Worm (Caenorhabditis elegans) whole organism, L3 larva: ENCODE data around the gene Y48E1C.1.

Source experiments
- R02D3.7 ChIP-seq: fragments of 150-350 bp; optimal IDR thresholded peaks from 2 replicates; lab custom pipeline; 2014; ENCODE audit warnings: missing biosample characterization, missing genetic modification characterization
- ZK546.5 ChIP-seq: sonication (generic microtip); optimal IDR thresholded peaks from 2 replicates; lab custom pipeline; 2017; ENCODE audit warnings: missing biosample characterization, missing genetic modification characterization
- aly-2 ChIP-seq: fragments of 150-350 bp; optimal IDR thresholded peaks from 2 replicates; lab custom pipeline; 2014; ENCODE audit warnings: missing biosample characterization, missing genetic modification characterization
- ama-1 ChIP-seq: fragments of 150-350 bp; optimal IDR thresholded peaks from 2 replicates; lab custom pipeline; 2018
- ceh-16 ChIP-seq: sonication (generic microtip); optimal IDR thresholded peaks from 2 replicates; lab custom pipeline; 2017; ENCODE audit warnings: missing biosample characterization, missing genetic modification characterization
- ceh-28 ChIP-seq: fragments of 150-350 bp; optimal IDR thresholded peaks from 2 replicates; lab custom pipeline; 2014; ENCODE audit warnings: missing biosample characterization, missing genetic modification reagents, missing genetic modification characterization
- ceh-82 ChIP-seq: fragments of 150-350 bp; optimal IDR thresholded peaks from 2 replicates; lab custom pipeline; 2014; ENCODE audit warnings: missing biosample characterization, missing genetic modification characterization
- ceh-9 ChIP-seq: sonication (generic microtip); optimal IDR thresholded peaks from 2 replicates; lab custom pipeline; 2018; ENCODE audit warnings: missing biosample characterization, missing genetic modification characterization
- daf-12 ChIP-seq: fragments of 150-350 bp; optimal IDR thresholded peaks from 2 replicates; lab custom pipeline; 2014; ENCODE audit warnings: missing biosample characterization, missing genetic modification reagents, missing genetic modification characterization
- egl-27 ChIP-seq: sonication (generic microtip); optimal IDR thresholded peaks from 4 replicates; lab custom pipeline; 2017; ENCODE audit warnings: missing biosample characterization, missing genetic modification reagents, missing genetic modification characterization
- elt-1 ChIP-seq: fragments of 150-350 bp; optimal IDR thresholded peaks from 2 replicates; lab custom pipeline; 2014; ENCODE audit warnings: missing biosample characterization, missing genetic modification characterization
- elt-2 ChIP-seq: sonication (generic microtip); optimal IDR thresholded peaks from 2 replicates; lab custom pipeline; 2016; ENCODE audit warnings: missing genetic modification reagents, mild to moderate bottlenecking, missing genetic modification characterization, missing compliant biosample characterization
- elt-3 ChIP-seq, 3 experiments: fragments of 150-350 bp in 1 of 3; sonication (generic microtip) in 2 of 3; optimal IDR thresholded peaks; 2 replicates in 2 of 3; 4 replicates in 1 of 3; lab custom pipeline; 2014 to 2017; ENCODE audit warnings: missing biosample characterization in 3 of 3, missing genetic modification characterization in 3 of 3
- eor-1 ChIP-seq, 2 experiments: fragments of 150-350 bp; optimal IDR thresholded peaks; 2 replicates each; lab custom pipeline; 2014 to 2018; ENCODE audit warnings: missing biosample characterization in 2 of 2, missing genetic modification characterization in 2 of 2
- fkh-10 ChIP-seq: sonication (generic microtip); optimal IDR thresholded peaks from 2 replicates; lab custom pipeline; 2017; ENCODE audit warnings: missing biosample characterization, missing genetic modification reagents, missing genetic modification characterization
- fkh-2 ChIP-seq: fragments of 150-350 bp; optimal IDR thresholded peaks from 2 replicates; lab custom pipeline; 2014; ENCODE audit warnings: missing biosample characterization, missing genetic modification reagents, missing genetic modification characterization
- fos-1 ChIP-seq: fragments of 150-350 bp; optimal IDR thresholded peaks from 2 replicates; lab custom pipeline; 2014; ENCODE audit warnings: missing biosample characterization, missing genetic modification characterization
- hmg-11 ChIP-seq: sonication (generic microtip); optimal IDR thresholded peaks from 2 replicates; lab custom pipeline; 2016; ENCODE audit warnings: missing genetic modification characterization, missing compliant biosample characterization
- jun-1 ChIP-seq: fragments of 150-350 bp; optimal IDR thresholded peaks from 2 replicates; lab custom pipeline; 2014; ENCODE audit warnings: missing biosample characterization, missing genetic modification reagents, missing genetic modification characterization
- lin-15B ChIP-seq: fragments of 150-350 bp; optimal IDR thresholded peaks from 2 replicates; lab custom pipeline; 2014; ENCODE audit warnings: missing biosample characterization, missing genetic modification characterization
- lin-39 ChIP-seq: fragments of 150-350 bp; optimal IDR thresholded peaks from 2 replicates; lab custom pipeline; 2018; ENCODE audit warnings: missing biosample characterization, missing genetic modification reagents, missing genetic modification characterization
- lsy-12 ChIP-seq: sonication (generic microtip); optimal IDR thresholded peaks from 2 replicates; lab custom pipeline; 2016; ENCODE audit warnings: mild to moderate bottlenecking, missing genetic modification characterization, missing compliant biosample characterization
- mdl-1 ChIP-seq: fragments of 150-350 bp; optimal IDR thresholded peaks from 2 replicates; lab custom pipeline; 2014; ENCODE audit warnings: missing biosample characterization, missing genetic modification characterization
- mml-1 ChIP-seq: fragments of 150-350 bp; sonication (generic microtip); optimal IDR thresholded peaks from 3 replicates; lab custom pipeline; 2014; ENCODE audit warnings: missing biosample characterization, missing genetic modification characterization
- nfya-1 ChIP-seq: sonication (generic microtip); optimal IDR thresholded peaks from 2 replicates; lab custom pipeline; 2017; ENCODE audit warnings: missing genetic modification characterization, mild to moderate bottlenecking, missing compliant biosample characterization, antibody characterized with exemption, moderate library complexity; ENCODE audit not compliant: insufficient read depth
- nhr-11 ChIP-seq: fragments of 150-350 bp; optimal IDR thresholded peaks from 2 replicates; lab custom pipeline; 2014; ENCODE audit warnings: missing biosample characterization, missing genetic modification characterization
- nhr-12 ChIP-seq: fragments of 150-350 bp; optimal IDR thresholded peaks from 2 replicates; lab custom pipeline; 2014; ENCODE audit warnings: missing biosample characterization, missing genetic modification characterization
- nhr-23 ChIP-seq: fragments of 150-350 bp; optimal IDR thresholded peaks from 2 replicates; lab custom pipeline; 2014; ENCODE audit warnings: missing biosample characterization, missing genetic modification reagents, missing genetic modification characterization
- nhr-237 ChIP-seq: fragments of 150-350 bp; optimal IDR thresholded peaks from 2 replicates; lab custom pipeline; 2014; ENCODE audit warnings: missing biosample characterization, missing genetic modification characterization
- nhr-25 ChIP-seq: sonication (generic microtip); optimal IDR thresholded peaks from 2 replicates; lab custom pipeline; 2017; ENCODE audit warnings: missing biosample characterization, missing genetic modification characterization
- nhr-28 ChIP-seq: fragments of 150-350 bp; optimal IDR thresholded peaks from 2 replicates; lab custom pipeline; 2014; ENCODE audit warnings: missing biosample characterization, missing genetic modification characterization
- nhr-43 ChIP-seq: sonication (generic microtip); optimal IDR thresholded peaks from 2 replicates; lab custom pipeline; 2016; ENCODE audit warnings: mild to moderate bottlenecking, missing genetic modification characterization, missing compliant biosample characterization; ENCODE audit not compliant: poor library complexity, severe bottlenecking
- nhr-67 ChIP-seq: fragments of 150-350 bp; optimal IDR thresholded peaks from 2 replicates; lab custom pipeline; 2014; ENCODE audit warnings: missing biosample characterization, missing genetic modification characterization
- nhr-76 ChIP-seq: fragments of 150-350 bp; sonication (generic microtip); optimal IDR thresholded peaks from 5 replicates; lab custom pipeline; 2014; ENCODE audit warnings: missing biosample characterization, missing genetic modification characterization
- nhr-77 ChIP-seq: fragments of 150-350 bp; optimal IDR thresholded peaks from 2 replicates; lab custom pipeline; 2014; ENCODE audit warnings: missing biosample characterization, missing genetic modification characterization
- pqm-1 ChIP-seq: fragments of 150-350 bp; optimal IDR thresholded peaks from 2 replicates; lab custom pipeline; 2017; ENCODE audit warnings: missing biosample characterization, missing genetic modification characterization, inconsistent platforms
- sea-2 ChIP-seq: fragments of 150-350 bp; sonication (generic microtip); optimal IDR thresholded peaks from 4 replicates; lab custom pipeline; 2014; ENCODE audit warnings: missing biosample characterization, missing genetic modification reagents, missing genetic modification characterization
- skn-1 ChIP-seq: fragments of 150-350 bp; optimal IDR thresholded peaks from 2 replicates; lab custom pipeline; 2014; ENCODE audit warnings: missing biosample characterization, missing genetic modification characterization
- tbx-2 ChIP-seq: sonication (generic microtip); optimal IDR thresholded peaks from 2 replicates; lab custom pipeline; 2016; ENCODE audit warnings: mild to moderate bottlenecking, missing genetic modification characterization, missing compliant biosample characterization
- unc-39 ChIP-seq: sonication (generic microtip); optimal IDR thresholded peaks from 4 replicates; lab custom pipeline; 2017; ENCODE audit warnings: missing biosample characterization, missing genetic modification characterization
- unc-62 ChIP-seq: fragments of 150-350 bp; sonication (generic microtip); optimal IDR thresholded peaks from 4 replicates; lab custom pipeline; 2014; ENCODE audit warnings: missing biosample characterization, missing genetic modification reagents, missing genetic modification characterization
- zag-1 ChIP-seq: fragments of 150-350 bp; optimal IDR thresholded peaks from 2 replicates; lab custom pipeline; 2014; ENCODE audit warnings: missing biosample characterization, missing genetic modification characterization
- ztf-11 ChIP-seq: fragments of 150-350 bp; optimal IDR thresholded peaks from 2 replicates; lab custom pipeline; 2014; ENCODE audit warnings: missing biosample characterization, missing genetic modification characterization
- ztf-4 ChIP-seq: fragments of 150-350 bp; optimal IDR thresholded peaks from 2 replicates; lab custom pipeline; 2014; ENCODE audit warnings: missing biosample characterization, missing genetic modification characterization

The Y48E1C.1 gene

DNA sequence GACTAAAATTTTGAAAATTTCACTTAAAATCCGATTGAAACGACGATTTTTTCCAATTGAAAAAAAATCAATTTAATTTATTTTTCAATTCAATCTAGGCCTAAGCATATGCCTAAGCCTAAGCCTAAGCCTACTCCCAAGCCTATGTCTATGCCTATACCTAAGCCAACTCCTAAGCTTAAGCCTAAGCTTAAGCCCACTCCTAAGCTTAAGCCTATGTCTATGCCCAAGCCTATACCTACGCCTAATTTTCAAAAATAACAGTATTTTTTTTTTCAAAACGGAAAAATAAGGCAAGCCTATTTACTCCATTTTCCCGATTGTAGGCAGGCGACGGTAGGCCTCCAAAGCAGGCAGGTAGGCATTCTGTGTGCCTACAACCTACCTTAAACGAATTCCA, 29.5 kb downstream of the Y48E1C.1 start:
- TF ChIP-seq R02D3.7 (tag; lab: Kevin White, UChicago) (no peak), lsy-12 (tag; lab: Kevin White, UChicago) (no peak), unc-39 (tag; lab: Kevin White, UChicago) (no peak), lin-39 (tag; lab: Kevin White, UChicago) (no peak), ceh-16 (tag; lab: Kevin White, UChicago) (no peak), nfya-1 (tag; lab: Kevin White, UChicago) (no peak), elt-3 (tag; optimal IDR thresholded peaks at IDR 0.05; lab: Kevin White, UChicago) (no peak), nhr-25 (tag; lab: Kevin White, UChicago) (no peak), fkh-2 (no peak), nhr-43 (no peak), ceh-28 (tag; lab: Kevin White, UChicago) (no peak)

DNA sequence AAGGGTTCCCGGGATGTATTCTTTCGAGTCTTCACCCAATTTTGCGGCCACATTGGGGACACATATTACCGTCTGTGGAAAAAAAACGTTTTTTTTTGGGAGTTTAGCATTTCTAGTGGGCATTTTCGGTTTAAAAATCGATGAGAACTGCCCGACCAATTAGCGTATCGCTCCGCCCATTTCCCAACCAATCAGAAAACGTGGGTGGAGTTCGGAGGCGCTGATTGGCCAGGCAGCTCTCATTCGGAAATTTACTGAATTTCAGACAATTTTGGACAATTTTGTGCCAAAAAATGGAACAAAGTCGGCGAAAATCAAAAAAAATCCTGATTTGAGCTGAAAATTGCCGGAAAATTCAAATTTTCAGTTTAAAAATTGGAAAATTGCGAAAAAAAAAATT, 31.8 kb downstream of the Y48E1C.1 start:
- peak; percentile 99 for TF ChIP-seq nfya-1 (tag; lab: Kevin White, UChicago)
- no peak for TF ChIP-seq aly-2 (tag; lab: Kevin White, UChicago)
- no peak for TF ChIP-seq daf-12
- no peak for TF ChIP-seq fkh-10
- no peak for TF ChIP-seq jun-1 (tag; lab: Kevin White, UChicago)
- no peak for TF ChIP-seq lin-39 (tag; lab: Kevin White, UChicago)
- no peak for TF ChIP-seq eor-1 (tag; optimal IDR thresholded peaks at IDR 0.05; lab: Kevin White, UChicago)
- TF ChIP-seq, all 47 proteins: peak for 1

DNA sequence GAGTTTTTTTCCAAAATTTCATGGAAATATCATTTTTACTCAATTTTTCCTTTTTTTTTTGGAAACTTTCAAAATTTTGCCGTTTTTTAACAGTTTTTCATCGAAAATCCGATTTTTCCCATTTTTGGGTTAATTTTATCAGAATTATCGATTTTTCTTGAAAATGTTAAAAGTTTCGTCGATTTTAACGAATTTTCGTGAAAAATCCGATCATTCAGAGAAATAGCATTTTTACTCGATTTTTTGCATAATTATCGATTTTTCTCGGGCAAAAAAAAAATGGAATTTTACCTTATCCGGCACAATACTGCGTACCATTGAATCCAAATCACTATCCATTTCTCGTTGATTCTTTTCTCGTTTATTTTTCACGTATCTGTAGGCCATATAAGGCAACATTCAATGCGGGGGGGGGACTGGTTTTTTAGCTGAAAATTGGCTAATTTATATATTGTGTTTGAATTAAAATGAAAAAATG, 32.4 kb downstream of the Y48E1C.1 start, which contains the start of gene tbc-14:
tbc-14 (minus strand) TSS at position 428 of the 478 bp plus-strand sequence.
- TF ChIP-seq ceh-28 (tag; lab: Kevin White, UChicago), result peak; percentile 57
- TF ChIP-seq ztf-11 (tag; lab: Kevin White, UChicago), result no peak
- TF ChIP-seq hmg-11, result no peak
- TF ChIP-seq fos-1 (tag; lab: Kevin White, UChicago), result no peak
- TF ChIP-seq zag-1 (tag; lab: Kevin White, UChicago), result no peak
- no peak for TF ChIP-seq nfya-1 (tag; lab: Kevin White, UChicago)
- TF ChIP-seq ZK546.5 (tag; lab: Kevin White, UChicago), result no peak
- TF ChIP-seq nhr-12, result no peak

DNA sequence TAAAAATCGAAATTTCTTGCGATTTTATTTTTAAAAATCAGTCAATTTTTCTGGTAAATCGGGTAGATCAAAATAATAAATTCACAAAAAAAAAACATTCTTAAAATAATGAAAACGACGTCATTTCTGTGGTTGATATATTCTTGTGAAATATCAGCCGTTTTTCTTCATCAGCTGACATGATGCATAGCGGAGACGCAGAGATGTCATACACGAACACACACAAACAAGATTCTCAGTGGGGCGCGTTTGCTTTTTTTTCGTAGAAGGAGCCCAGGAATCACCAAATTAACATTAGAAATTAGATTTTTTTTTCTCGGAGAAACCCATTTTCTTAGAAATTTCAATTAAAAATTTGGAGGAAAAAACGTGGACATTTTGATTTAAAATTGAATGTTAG, 32.9 kb downstream of the Y48E1C.1 start:
- TF ChIP-seq egl-27 (no peak), nhr-12 (no peak), mml-1 (tag; lab: Kevin White, UChicago) (no peak), pqm-1 (tag; lab: Kevin White, UChicago) (peak; percentile 64), nhr-237 (tag; lab: Kevin White, UChicago) (no peak), nhr-25 (tag; lab: Kevin White, UChicago) (peak; percentile 73), elt-2 (tag; lab: Kevin White, UChicago) (peak; percentile 66), tbx-2 (tag; lab: Kevin White, UChicago) (peak; percentile 5), eor-1 (tag; optimal IDR thresholded peaks at IDR 0.05; lab: Kevin White, UChicago) (no peak), fkh-10 (peak; percentile 57), R02D3.7 (tag; lab: Kevin White, UChicago) (no peak), ceh-16 (tag; lab: Kevin White, UChicago) (no peak), hmg-11 (peak; percentile 47), aly-2 (tag; lab: Kevin White, UChicago) (no peak), nhr-28 (tag; lab: Kevin White, UChicago) (no peak), nhr-67 (tag; lab: Kevin White, UChicago) (no peak), daf-12 (no peak), elt-3 (tag; optimal IDR thresholded peaks at IDR 0.05; lab: Kevin White, UChicago) (no peak), ama-1 (lab: Kevin White, UChicago) (peak; percentile 63), nhr-11 (tag; lab: Kevin White, UChicago) (peak; percentile 51), ceh-9 (tag; lab: Kevin White, UChicago) (no peak), nfya-1 (tag; lab: Kevin White, UChicago) (peak; percentile 95), lin-39 (tag; lab: Kevin White, UChicago) (peak; percentile 77), mdl-1 (tag; lab: Kevin White, UChicago) (no peak), nhr-76 (tag; lab: Kevin White, UChicago) (no peak), elt-1 (tag; lab: Kevin White, UChicago) (no peak), nhr-23 (tag; lab: Kevin White, UChicago) (peak; percentile 84), ceh-82 (no peak), zag-1 (tag; lab: Kevin White, UChicago) (no peak), nhr-43 (peak; percentile 34), sea-2 (GFP tag; lab: Kevin White, UChicago) (no peak), unc-62 (GFP tag; lab: Kevin White, UChicago) (peak; percentile 22), skn-1 (tag; lab: Kevin White, UChicago) (peak; percentile 77), ztf-4 (tag; lab: Kevin White, UChicago) (no peak), fos-1 (tag; lab: Kevin White, UChicago) (no peak), ztf-11 (tag; lab: Kevin White, UChicago) (no peak), ceh-28 (tag; lab: Kevin White, UChicago) (peak; percentile 64), nhr-77 (tag; lab: Kevin White, UChicago) (no peak), lin-15B (tag; lab: Kevin White, UChicago) (peak; percentile 97), lsy-12 (tag; lab: Kevin White, UChicago) (no peak), unc-39 (tag; lab: Kevin White, UChicago) (no peak), jun-1 (tag; lab: Kevin White, UChicago) (peak; percentile 57)
